Fruit fly (Drosophila melanogaster) S2 (cell line): ENCODE data around the gene RNF220.
A peak's percentile ranks its signal among the peaks of the same experiment; 100 is the strongest.

Experiments used
- CG8478 ChIP-seq: fragments of >200 bp; optimal IDR thresholded peaks from 2 replicates; lab custom pipeline; 2018
- CTCF ChIP-seq, 2 experiments: fragments of >200 bp; optimal IDR thresholded peaks; 2 replicates each; lab custom pipeline; 2018

RNF220 gene

DNA sequence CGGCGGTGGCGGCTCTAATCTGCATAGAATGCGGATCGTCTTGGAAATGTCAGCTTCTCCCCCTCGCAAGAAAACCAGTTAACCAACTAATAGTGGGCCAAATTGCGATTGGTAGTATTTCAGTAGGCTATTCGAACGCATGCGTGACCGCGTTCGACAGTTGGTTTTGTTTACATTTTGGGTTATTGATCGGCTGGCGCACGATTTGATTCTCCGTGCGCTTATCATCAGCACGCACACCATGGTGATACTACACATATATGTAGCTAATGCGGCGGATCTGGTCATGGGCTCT is 27.3 kb upstream of the RNF220 start:
- no peak for TF ChIP-seq CTCF (optimal IDR thresholded peaks at IDR 0.05; lab: Kevin White, UChicago)
- no peak for TF ChIP-seq CG8478 (lab: Kevin White, UChicago)

DNA sequence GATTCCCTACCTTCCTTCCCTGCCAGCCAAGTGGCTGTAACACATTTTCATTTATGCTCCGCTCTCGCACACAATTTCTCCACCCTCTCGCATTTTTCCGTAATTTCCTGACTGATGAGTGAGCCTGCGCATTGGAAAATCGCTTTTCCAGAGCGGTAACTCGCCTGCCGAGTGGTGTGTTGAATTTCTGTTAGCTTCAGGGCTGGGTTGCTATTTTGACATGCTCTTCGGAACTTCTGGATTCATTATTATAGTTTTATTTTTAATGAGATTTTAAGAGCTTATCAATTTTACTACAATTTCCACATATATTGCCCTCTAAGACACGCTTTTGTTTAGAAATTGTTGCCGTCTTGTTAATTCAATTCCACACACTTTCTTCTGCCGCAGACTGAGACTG is 26.7 kb upstream of the RNF220 start:
- TF ChIP-seq CG8478 (lab: Kevin White, UChicago) (no peak), CTCF (optimal IDR thresholded peaks at IDR 0.05; lab: Kevin White, UChicago) (no peak)

DNA sequence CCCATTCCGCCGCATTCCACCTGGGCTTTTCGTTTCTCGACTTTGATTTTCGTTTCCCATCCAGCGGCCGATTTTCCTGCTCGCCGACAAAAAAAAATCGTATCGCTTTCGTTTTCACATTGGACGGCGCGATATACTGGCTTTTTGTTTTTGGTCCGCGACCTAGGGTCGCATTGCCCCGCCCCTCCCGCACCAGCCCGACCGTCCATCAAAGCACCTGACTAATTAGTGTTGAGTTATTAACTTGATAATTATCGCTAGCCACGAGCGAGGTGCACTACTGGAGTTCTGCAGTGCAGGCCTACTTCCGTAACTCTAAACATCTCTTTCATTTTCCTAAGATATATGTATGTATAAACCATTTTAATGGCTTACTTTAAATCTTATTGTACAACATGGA is 25.5 kb upstream of the RNF220 start:
- TF ChIP-seq CG8478 (lab: Kevin White, UChicago) (no peak), CTCF (optimal IDR thresholded peaks at IDR 0.05; lab: Kevin White, UChicago) (no peak)

DNA sequence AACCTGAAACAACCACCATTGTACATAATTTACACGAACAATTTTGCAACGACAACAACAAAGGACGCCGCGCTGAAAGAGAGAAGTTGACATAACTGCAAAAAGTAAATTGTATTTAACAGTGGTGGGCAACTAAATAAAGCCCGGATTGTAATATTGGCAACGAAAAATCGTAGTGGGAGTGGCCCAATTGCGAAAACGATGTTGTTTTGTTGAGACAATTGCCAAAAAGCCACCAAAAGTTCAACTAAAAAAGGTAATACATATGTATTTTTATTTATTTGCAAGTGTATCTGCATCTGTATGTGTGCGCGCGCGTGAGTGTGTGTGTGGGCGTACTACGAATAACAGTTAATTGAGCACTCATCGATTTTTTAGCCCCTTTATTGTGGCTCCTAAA is 24.9 kb upstream of the RNF220 start:
- TF ChIP-seq CTCF (optimal IDR thresholded peaks at IDR 0.05; lab: Kevin White, UChicago) = no peak
- TF ChIP-seq CG8478 (lab: Kevin White, UChicago) = no peak

DNA sequence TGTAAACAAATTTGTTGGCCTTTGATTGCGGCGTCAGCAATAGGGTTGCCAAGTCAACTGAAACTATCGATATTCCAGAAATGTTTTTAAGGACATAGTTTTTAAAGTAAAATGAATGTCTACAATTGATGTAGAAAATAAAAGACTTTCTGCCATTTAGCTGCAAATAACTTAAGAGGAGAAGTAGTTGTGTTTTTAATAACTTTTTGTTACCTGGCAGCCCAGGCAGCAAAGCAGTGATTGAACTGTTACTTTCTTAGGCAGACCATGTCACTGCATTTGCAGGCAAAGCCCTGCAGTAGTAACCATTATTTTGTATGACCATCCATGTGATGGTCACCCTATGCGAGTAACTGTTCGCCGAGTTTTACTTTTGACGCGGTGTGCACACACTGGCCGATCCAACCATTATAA is 24.3 kb upstream of the RNF220 start, which contains the start of the genes rumi, CG7029 and Usp12-46:
TSS of gene rumi (minus strand) at position 64 of the 414 bp plus-strand sequence.
TSS of gene CG7029 (plus strand) at position 368 of the 414 bp plus-strand sequence.
TSS of gene Usp12-46 (plus strand) at position 368 of the 414 bp plus-strand sequence.
- TF ChIP-seq CTCF (optimal IDR thresholded peaks at IDR 0.05; lab: Kevin White, UChicago) = peak in 1 of 2 experiments; percentile 14
- no peak for TF ChIP-seq CG8478 (lab: Kevin White, UChicago)

DNA sequence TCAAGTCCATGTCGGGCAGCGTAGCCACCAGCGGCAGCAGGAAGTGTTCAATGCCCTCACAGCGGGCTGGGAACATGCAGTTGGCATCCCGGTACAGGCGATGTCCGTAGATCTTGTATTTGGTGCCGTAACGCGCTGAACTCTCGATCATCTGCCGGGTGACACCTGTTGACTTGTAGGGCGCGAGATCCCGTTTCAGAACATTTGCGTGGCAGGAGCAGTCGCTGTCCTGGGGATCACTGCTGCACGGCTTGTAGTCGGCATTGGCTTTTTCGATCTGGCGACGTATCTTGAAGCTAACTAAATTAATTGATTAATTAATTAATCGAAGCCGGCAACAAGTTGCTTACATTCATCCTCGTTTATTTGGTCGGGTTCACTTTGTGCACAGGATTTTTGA is 23.8 kb upstream of the RNF220 start:
- TF ChIP-seq CG8478 (lab: Kevin White, UChicago) (no peak), CTCF (optimal IDR thresholded peaks at IDR 0.05; lab: Kevin White, UChicago) (no peak)

DNA sequence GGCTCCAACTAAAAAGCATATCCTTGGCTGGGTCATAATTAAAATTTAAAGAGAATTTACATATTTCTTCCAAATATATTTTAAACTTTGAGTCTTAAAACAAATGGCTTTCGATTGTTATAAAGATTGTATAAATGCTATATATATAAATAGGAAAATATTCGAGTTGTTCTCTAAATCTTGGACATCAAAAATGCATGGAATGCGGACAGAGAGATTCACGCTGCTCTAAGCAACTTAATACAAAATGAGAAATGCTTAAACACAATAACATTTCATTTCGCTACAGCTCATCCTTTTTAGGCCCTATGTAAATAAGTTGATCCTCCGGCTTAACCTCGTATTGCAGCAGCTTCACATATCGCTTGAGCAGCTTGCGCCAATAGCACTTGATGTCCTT is 22.7 kb upstream of the RNF220 start, which contains the start of gene CG31139:
TSS of gene CG31139 (minus strand) at position 101 of the 400 bp plus-strand sequence.
- TF ChIP-seq CTCF (optimal IDR thresholded peaks at IDR 0.05; lab: Kevin White, UChicago) (no peak), CG8478 (lab: Kevin White, UChicago) (no peak)

DNA sequence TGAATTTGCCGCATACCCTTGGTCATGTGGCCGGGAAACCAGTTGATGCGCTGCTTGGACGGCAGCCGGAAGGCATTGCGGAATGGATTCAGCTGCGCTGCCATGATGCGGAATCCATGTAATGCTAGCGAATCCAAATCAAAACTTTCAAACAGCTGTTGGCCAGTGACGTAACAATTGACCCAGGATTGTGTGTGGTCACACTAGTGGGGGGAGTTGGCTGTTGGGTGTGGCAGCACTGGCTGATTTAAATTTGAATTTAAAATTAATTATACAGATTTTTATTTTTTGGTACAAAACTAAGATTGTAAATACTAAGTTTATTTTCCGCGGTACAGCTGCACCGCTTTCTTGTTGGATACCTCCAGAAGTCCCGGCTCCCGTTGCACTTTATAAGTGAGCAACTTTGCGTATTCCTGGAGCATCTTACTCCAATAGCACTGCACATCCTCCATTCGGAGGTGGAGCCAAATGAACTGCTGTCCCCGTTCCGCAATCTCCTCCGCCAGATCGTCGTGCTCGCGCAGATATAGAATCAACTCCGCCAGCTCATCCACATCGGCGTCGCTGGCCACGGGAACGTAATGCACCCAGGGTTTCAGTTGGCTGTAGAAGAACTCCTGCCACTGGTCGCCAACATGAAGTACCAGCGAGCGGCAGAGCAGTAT is 21.3 kb upstream of the RNF220 start, which contains the start of gene CG17141:
TSS of gene CG17141 (minus strand) at position 177 of the 668 bp plus-strand sequence.
- no peak for TF ChIP-seq CG8478 (lab: Kevin White, UChicago)
- TF ChIP-seq CTCF (optimal IDR thresholded peaks at IDR 0.05; lab: Kevin White, UChicago) = no peak

DNA sequence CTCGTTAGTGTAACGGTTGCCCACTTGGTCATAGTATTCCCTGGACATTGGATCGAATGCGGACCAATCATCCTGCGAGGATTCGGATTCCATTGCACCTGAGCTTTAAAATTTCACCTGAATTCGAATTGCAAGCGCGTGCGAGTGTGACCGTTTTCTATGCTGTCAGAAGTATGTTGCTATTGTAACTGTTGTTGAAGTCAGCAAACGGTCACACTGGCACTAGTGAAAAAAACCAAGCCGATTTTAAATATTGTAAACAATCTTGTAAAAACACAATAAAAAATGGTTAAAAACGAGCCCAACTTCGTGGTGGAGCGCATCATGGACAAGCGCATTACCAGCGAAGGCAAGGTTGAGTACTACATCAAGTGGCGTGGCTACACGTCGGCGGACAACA is 19.2 kb upstream of the RNF220 start, which contains the start of the genes vret and HP1c:
TSS of gene vret (minus strand) at position 150 of the 400 bp plus-strand sequence.
TSS of gene HP1c (plus strand) at position 189 of the 400 bp plus-strand sequence.
- no peak for TF ChIP-seq CG8478 (lab: Kevin White, UChicago)
- TF ChIP-seq CTCF (optimal IDR thresholded peaks at IDR 0.05; lab: Kevin White, UChicago) = peak in 1 of 2 experiments; percentile 13

DNA sequence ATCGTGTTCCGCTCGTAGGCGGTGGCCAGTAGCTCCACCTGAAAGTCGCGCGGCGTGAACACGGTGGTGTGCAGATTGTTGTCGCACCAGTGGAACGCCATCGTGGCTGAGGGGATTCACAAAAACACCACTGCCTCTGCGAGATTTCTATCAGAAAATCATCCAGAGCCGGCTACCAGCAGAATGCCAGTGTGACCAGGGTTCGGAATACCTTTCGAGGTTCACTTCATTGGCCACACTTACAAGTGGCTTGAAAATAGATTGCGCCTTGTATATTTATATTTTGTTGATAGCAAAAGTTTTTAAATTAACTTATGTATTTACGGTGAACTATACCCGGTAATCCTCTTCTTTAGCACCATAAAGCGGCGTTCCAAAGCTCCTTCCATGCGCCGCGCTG is 14.7 kb upstream of the RNF220 start, which contains the start of the genes Dcr-1 and CG6985:
TSS of gene Dcr-1 (minus strand) at position 162 of the 400 bp plus-strand sequence.
TSS of gene CG6985 (plus strand) at position 221 of the 400 bp plus-strand sequence.
- TF ChIP-seq CG8478 (lab: Kevin White, UChicago) (no peak), CTCF (optimal IDR thresholded peaks at IDR 0.05; lab: Kevin White, UChicago) (peak in 1 of 2 experiments; percentile 3)

DNA sequence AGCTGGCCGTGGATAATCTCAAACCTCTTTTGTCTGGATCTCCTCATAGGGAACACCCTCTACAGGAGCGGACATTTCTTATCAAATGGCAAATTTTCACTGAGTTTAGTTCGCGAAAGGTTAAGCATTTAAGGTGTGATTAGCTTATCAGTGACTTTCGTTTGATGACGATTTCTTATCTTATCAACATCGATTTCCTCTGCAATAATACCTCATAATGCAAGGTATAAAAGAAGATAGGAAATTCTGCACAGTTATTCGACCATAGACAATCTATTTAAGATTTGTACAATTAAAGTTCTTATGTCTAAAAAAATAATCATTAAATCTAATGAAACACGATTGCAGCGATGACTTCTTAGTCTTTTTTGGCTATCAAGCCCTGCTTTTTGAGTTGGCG is 7.5 kb upstream of the RNF220 start, which contains the start of gene Takl2:
TSS of gene Takl2 (minus strand) at position 101 of the 400 bp plus-strand sequence.
- no peak for TF ChIP-seq CG8478 (lab: Kevin White, UChicago)
- TF ChIP-seq CTCF (optimal IDR thresholded peaks at IDR 0.05; lab: Kevin White, UChicago) = no peak

DNA sequence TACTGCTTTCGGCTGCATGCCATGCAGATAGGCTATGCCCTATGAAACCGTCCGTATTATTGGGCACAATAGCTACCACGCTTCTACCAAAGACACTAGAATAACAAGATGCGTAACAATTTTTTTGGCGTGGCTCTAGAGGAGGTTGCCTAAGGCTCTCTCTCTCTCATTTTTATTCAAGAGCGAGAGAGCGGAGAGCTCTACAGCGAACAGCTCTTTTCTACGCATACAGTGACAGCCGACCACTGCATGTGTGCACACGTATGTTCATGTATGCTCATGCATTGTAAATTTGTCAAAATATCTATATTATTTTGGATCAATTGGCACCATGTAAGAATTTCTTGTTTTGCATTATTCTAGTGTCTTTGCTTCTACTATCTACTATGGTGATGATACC is 6.8 kb upstream of the RNF220 start:
- TF ChIP-seq CG8478 (lab: Kevin White, UChicago) (no peak), CTCF (optimal IDR thresholded peaks at IDR 0.05; lab: Kevin White, UChicago) (no peak)

DNA sequence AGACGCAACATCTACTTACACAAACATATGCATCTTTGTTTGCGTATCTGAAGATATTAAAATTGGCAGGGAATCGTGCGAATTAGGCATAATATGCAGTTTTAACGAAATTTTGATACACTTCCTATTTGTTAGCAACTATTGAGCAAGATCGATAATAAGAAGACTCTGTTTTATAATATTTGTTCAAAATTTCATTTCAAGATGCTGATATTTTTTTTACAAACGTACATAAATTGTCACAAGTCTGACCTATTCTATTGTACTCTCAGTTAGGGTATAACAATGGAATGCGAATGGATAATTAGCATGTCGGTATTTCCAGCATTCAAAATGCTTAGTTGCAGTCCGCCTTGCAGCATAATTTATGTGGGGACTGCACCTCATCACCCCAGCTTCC is 1.6 kb upstream of the RNF220 start:
- no peak for TF ChIP-seq CG8478 (lab: Kevin White, UChicago)
- no peak for TF ChIP-seq CTCF (optimal IDR thresholded peaks at IDR 0.05; lab: Kevin White, UChicago)

DNA sequence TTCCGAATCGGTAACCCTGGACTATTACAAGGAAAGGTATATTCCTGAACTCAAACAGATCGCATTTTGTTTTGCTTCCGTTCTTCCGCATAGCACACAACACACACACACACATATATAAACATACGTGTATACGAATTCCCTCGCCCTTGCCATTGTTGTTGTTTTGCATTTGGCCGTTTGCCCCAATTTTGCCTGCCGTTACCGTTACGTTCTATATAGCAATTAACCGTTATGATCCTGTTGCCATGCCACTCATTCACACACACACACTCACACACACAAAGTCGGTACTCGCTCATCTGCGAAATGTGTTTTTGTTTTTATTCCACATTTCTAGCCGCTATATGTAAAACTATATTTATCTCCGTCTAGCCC is 1.2 kb upstream of the RNF220 start:
- TF ChIP-seq CTCF (optimal IDR thresholded peaks at IDR 0.05; lab: Kevin White, UChicago) (no peak), CG8478 (lab: Kevin White, UChicago) (no peak)

DNA sequence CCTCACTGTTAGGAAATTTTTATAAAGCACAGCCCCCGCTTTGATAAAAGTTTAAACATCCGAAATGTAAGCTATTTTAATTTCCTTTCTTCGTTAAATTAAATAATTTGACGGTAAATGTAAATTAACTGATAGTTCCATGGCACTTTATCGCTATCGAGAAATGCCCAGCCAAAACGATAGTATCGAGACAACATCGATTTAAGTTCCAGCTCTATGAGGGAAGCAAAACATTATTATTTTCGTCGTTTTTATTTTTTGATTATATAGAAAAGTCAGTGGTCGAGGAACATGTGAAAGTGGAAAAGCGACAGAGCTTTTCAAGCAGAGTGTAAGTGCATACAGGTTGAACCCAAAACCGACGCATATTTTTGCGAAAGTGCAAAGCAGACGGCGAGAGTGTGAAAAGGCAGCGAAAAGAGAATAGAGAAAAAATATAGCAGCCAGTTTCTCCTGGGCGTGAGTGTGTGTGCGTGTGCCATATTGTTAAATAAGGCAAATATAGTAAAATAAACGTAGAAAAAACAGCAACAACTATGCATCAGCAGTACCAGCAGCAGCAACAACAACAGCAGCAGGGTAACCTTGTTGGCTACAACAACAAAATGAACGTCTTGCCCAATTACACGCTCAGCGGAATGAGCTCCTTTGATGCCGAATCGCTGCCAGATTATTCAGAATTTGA is 699 bp upstream of the RNF220 start, which contains the start of gene CG45049:
TSS of gene CG45049 (plus strand) at position 197 of the 685 bp plus-strand sequence.
- TF ChIP-seq CTCF (optimal IDR thresholded peaks at IDR 0.05; lab: Kevin White, UChicago) (no peak), CG8478 (lab: Kevin White, UChicago) (no peak)
